Worm (Caenorhabditis elegans): Measurements from ENCODE around the gene inpp-5K.

DNA sequence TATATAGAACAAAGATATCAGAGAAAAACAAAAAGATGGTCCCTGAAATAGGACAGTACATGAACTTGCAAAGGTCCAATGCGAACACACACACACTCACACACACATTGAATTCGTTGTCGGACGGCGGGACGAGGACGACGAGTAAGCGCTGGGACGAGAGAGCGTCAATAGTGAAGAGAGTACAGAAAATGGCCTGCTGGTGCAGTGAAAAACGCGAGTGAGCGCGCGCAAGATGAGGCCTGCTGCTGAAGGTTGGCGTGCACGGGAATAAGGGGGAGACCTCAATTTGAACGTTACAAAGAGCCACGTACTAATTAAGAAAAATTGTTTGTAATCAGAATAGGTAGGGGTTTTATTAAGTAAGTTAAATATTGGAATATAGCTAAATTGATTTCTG is 34.2 kb downstream of the inpp-5K start:
- TF ChIP-seq ceh-14 (tag; optimal IDR thresholded peaks at IDR 0.05) (peak; percentile 29), pha-4 (tag; optimal IDR thresholded peaks at IDR 0.05) (no peak), K02D7.2 (tag; optimal IDR thresholded peaks at IDR 0.05) (no peak), pqm-1 (tag; optimal IDR thresholded peaks at IDR 0.05) (no peak), syd-9 (tag; optimal IDR thresholded peaks at IDR 0.05) (peak; percentile 57), zip-5 (tag; optimal IDR thresholded peaks at IDR 0.05) (no peak), ceh-45 (GFP tag; IDR thresholded peaks at IDR 0.05) (no peak), ama-1 (optimal IDR thresholded peaks at IDR 0.05) (no peak), pag-3 (tag; optimal IDR thresholded peaks at IDR 0.05; ENCODE audit: borderline replicate concordance) (no peak), mec-3 (tag; optimal IDR thresholded peaks at IDR 0.05; ENCODE audit: borderline replicate concordance) (no peak)
